Fruit fly (Drosophila melanogaster) whole organism, embryonic: Measurements from ENCODE around the gene CG33511.

Experiments
- Ada2b ChIP-seq: fragments of 200-800 bp; sonication (Bioruptor generic); IDR thresholded peaks from 2 replicates; pipeline ENCODE4 v1.3.6; 2022; ENCODE audit warnings: missing biosample characterization, missing genetic modification characterization
- CG10431 ChIP-seq: fragments of 200-800 bp; sonication (Bioruptor generic); optimal IDR thresholded peaks from 3 replicates; lab custom pipeline; 2018; ENCODE audit warnings: missing biosample characterization, mild to moderate bottlenecking, missing genetic modification characterization
- CG11695 ChIP-seq: fragments of 200-800 bp; sonication (Bioruptor generic); IDR thresholded peaks from 3 replicates; pipeline ENCODE4 v1.3.6; 2022; ENCODE audit warnings: missing biosample characterization, missing genetic modification characterization
- CG12391 ChIP-seq: fragments of 200-800 bp; sonication (Bioruptor generic); optimal IDR thresholded peaks from 3 replicates; lab custom pipeline; 2018; ENCODE audit warnings: missing biosample characterization, mild to moderate bottlenecking, missing genetic modification characterization, moderate library complexity
- CG15269 ChIP-seq: fragments of 200-800 bp; sonication (Bioruptor generic); optimal IDR thresholded peaks from 2 replicates; lab custom pipeline; 2018; ENCODE audit warnings: missing biosample characterization, mild to moderate bottlenecking, missing genetic modification characterization, moderate library complexity
- CG15514 ChIP-seq: fragments of 200-800 bp; sonication (Bioruptor generic); optimal IDR thresholded peaks from 3 replicates; lab custom pipeline; 2017; ENCODE audit warnings: missing biosample characterization, missing genetic modification characterization, mild to moderate bottlenecking, moderate library complexity, missing genetic modification reagents
- CG17186 ChIP-seq: fragments of 200-800 bp; sonication (Bioruptor generic); optimal IDR thresholded peaks from 3 replicates; lab custom pipeline; 2017; ENCODE audit warnings: missing biosample characterization, missing genetic modification reagents, missing genetic modification characterization
- CG2120 ChIP-seq: fragments of 200-800 bp; sonication (Bioruptor generic); optimal IDR thresholded peaks from 3 replicates; lab custom pipeline; 2016; ENCODE audit warnings: missing biosample characterization, missing genetic modification characterization
- CG2129 ChIP-seq: fragments of 200-800 bp; sonication (Bioruptor generic); IDR thresholded peaks from 2 replicates; pipeline ENCODE4 v1.3.6; 2022; ENCODE audit warnings: missing biosample characterization, missing genetic modification characterization; ENCODE audit not compliant: partially characterized antibody
- CG30020 ChIP-seq: fragments of 200-800 bp; optimal IDR thresholded peaks from 2 replicates; lab custom pipeline; 2019; ENCODE audit warnings: missing biosample characterization, mild to moderate bottlenecking, missing genetic modification characterization, moderate library complexity
- CG31441 ChIP-seq: fragments of 200-800 bp; sonication (Bioruptor generic); IDR thresholded peaks from 2 replicates; pipeline ENCODE4 v1.3.6; 2022; ENCODE audit warnings: missing biosample characterization, missing genetic modification characterization
- CG3163 ChIP-seq: fragments of 200-800 bp; sonication (Bioruptor generic); optimal IDR thresholded peaks from 3 replicates; lab custom pipeline; 2016; ENCODE audit warnings: missing biosample characterization, missing genetic modification characterization
- CG3281 ChIP-seq: fragments of 200-800 bp; sonication (Bioruptor generic); optimal IDR thresholded peaks from 3 replicates; lab custom pipeline; 2017; ENCODE audit warnings: missing biosample characterization, mild to moderate bottlenecking, missing genetic modification characterization
- CG4854 ChIP-seq: fragments of 200-800 bp; sonication (Bioruptor generic); optimal IDR thresholded peaks from 2 replicates; lab custom pipeline; 2016; ENCODE audit warnings: missing biosample characterization, missing genetic modification characterization, inconsistent platforms
- CG6254 ChIP-seq: fragments of 200-800 bp; sonication (Bioruptor generic); optimal IDR thresholded peaks from 3 replicates; lab custom pipeline; 2017; ENCODE audit warnings: mild to moderate bottlenecking, missing biosample characterization, missing genetic modification reagents, missing genetic modification characterization
- CG6689 ChIP-seq: fragments of 200-800 bp; sonication (Bioruptor generic); IDR thresholded peaks from 2 replicates; pipeline ENCODE4 v1.3.6; 2022; ENCODE audit warnings: missing biosample characterization, missing genetic modification characterization
- CG7987 ChIP-seq: fragments of 200-800 bp; sonication (Bioruptor generic); optimal IDR thresholded peaks from 2 replicates; lab custom pipeline; 2018; ENCODE audit warnings: missing biosample characterization, mild to moderate bottlenecking, missing genetic modification characterization, moderate library complexity
- CG8089 ChIP-seq: fragments of 200-800 bp; sonication (Bioruptor generic); optimal IDR thresholded peaks from 3 replicates; lab custom pipeline; 2016; ENCODE audit warnings: missing biosample characterization, missing genetic modification characterization
- Dll ChIP-seq: fragments of 200-800 bp; sonication (Bioruptor generic); IDR thresholded peaks from 4 replicates; pipeline ENCODE4 v1.3.6; 2022; ENCODE audit warnings: missing biosample characterization, missing genetic modification characterization; ENCODE audit not compliant: partially characterized antibody
- HLH4C ChIP-seq: fragments of 200-800 bp; sonication (Bioruptor generic); IDR thresholded peaks from 3 replicates; pipeline ENCODE4 v1.3.6; 2022; ENCODE audit warnings: missing biosample characterization, missing genetic modification characterization; ENCODE audit not compliant: partially characterized antibody
- Mes4 ChIP-seq: fragments of 200-800 bp; sonication (Bioruptor generic); optimal IDR thresholded peaks from 2 replicates; lab custom pipeline; 2016; ENCODE audit warnings: missing biosample characterization, missing genetic modification characterization
- Oli ChIP-seq: fragments of 200-800 bp; sonication (Bioruptor generic); optimal IDR thresholded peaks from 2 replicates; lab custom pipeline; 2018; ENCODE audit warnings: missing biosample characterization, mild to moderate bottlenecking, missing genetic modification characterization, moderate library complexity
- PHDP ChIP-seq: fragments of 200-800 bp; sonication (Bioruptor generic); optimal IDR thresholded peaks from 3 replicates; lab custom pipeline; 2018; ENCODE audit warnings: missing biosample characterization, mild to moderate bottlenecking, missing genetic modification characterization, moderate library complexity
- Pdp1 ChIP-seq, 2 experiments: fragments of 200-800 bp; sonication (Bioruptor generic); optimal IDR thresholded peaks; 3 replicates each; lab custom pipeline; 2016; ENCODE audit warnings: missing biosample characterization in 2 of 2, missing genetic modification characterization in 2 of 2, mild to moderate bottlenecking in 1 of 2, moderate library complexity in 1 of 2
- Six4 ChIP-seq: fragments of 200-800 bp; sonication (Bioruptor generic); optimal IDR thresholded peaks from 2 replicates; lab custom pipeline; 2016; ENCODE audit warnings: missing biosample characterization, missing genetic modification characterization
- Xbp1 ChIP-seq: fragments of 200-800 bp; sonication (Bioruptor generic); optimal IDR thresholded peaks from 3 replicates; lab custom pipeline; 2016; ENCODE audit warnings: missing biosample characterization, mild to moderate bottlenecking, missing genetic modification characterization
- YL-1 ChIP-seq: fragments of 200-800 bp; sonication (Bioruptor generic); optimal IDR thresholded peaks from 3 replicates; lab custom pipeline; 2017; ENCODE audit warnings: missing biosample characterization, mild to moderate bottlenecking, missing genetic modification characterization
- bsh ChIP-seq, 2 experiments: fragments of 200-800 bp; sonication (Bioruptor generic); optimal IDR thresholded peaks; 2 replicates each; lab custom pipeline; 2017 to 2018; ENCODE audit warnings: mild to moderate bottlenecking in 2 of 2, missing biosample characterization in 2 of 2, missing genetic modification characterization in 2 of 2, moderate library complexity in 1 of 2
- caup ChIP-seq: fragments of 200-800 bp; sonication (Bioruptor generic); optimal IDR thresholded peaks from 3 replicates; lab custom pipeline; 2017; ENCODE audit warnings: missing biosample characterization, mild to moderate bottlenecking, missing genetic modification characterization, moderate library complexity; ENCODE audit not compliant: severe bottlenecking
- chinmo ChIP-seq: fragments of 200-800 bp; sonication (Bioruptor generic); IDR thresholded peaks from 4 replicates; pipeline ENCODE4 v1.3.6; 2022; ENCODE audit warnings: missing biosample characterization, missing genetic modification characterization; ENCODE audit not compliant: partially characterized antibody
- ci ChIP-seq: fragments of 200-800 bp; sonication (Bioruptor generic); IDR thresholded peaks from 3 replicates; pipeline ENCODE4 v1.3.6; 2022; ENCODE audit warnings: missing biosample characterization, missing genetic modification characterization
- disco-r ChIP-seq: fragments of 200-800 bp; sonication (Bioruptor generic); optimal IDR thresholded peaks from 2 replicates; lab custom pipeline; 2016; ENCODE audit warnings: missing biosample characterization, missing genetic modification characterization
- dmrt99B ChIP-seq: fragments of 200-800 bp; sonication (Bioruptor generic); optimal IDR thresholded peaks from 2 replicates; lab custom pipeline; 2018; ENCODE audit warnings: missing biosample characterization, mild to moderate bottlenecking, missing genetic modification characterization, moderate library complexity
- fd96Cb ChIP-seq: fragments of 200-800 bp; sonication (Bioruptor generic); optimal IDR thresholded peaks from 2 replicates; lab custom pipeline; 2018; ENCODE audit warnings: missing biosample characterization, mild to moderate bottlenecking, missing genetic modification characterization, moderate library complexity
- her ChIP-seq: fragments of 200-800 bp; sonication (Bioruptor generic); optimal IDR thresholded peaks from 2 replicates; lab custom pipeline; 2016; ENCODE audit warnings: missing biosample characterization, missing genetic modification characterization
- hkb ChIP-seq, 2 experiments: fragments of 200-800 bp in 1 of 2; fragments of >200 bp in 1 of 2; sonication (Bioruptor generic) in 1 of 2; IDR thresholded peaks in 1 of 2; optimal IDR thresholded peaks in 1 of 2; 2 replicates each; pipeline versions ENCODE4 v1.3.6 to Lab custom; 2017 to 2022; ENCODE audit warnings: missing biosample characterization in 1 of 2, missing genetic modification characterization in 1 of 2
- ind ChIP-seq: fragments of 200-800 bp; sonication (Bioruptor generic); optimal IDR thresholded peaks from 3 replicates; lab custom pipeline; 2016; ENCODE audit warnings: missing biosample characterization, missing genetic modification characterization
- jigr1 ChIP-seq: fragments of 200-800 bp; sonication (Bioruptor generic); IDR thresholded peaks from 3 replicates; pipeline ENCODE4 v1.3.6; 2022; ENCODE audit warnings: missing biosample characterization, missing genetic modification characterization
- pb ChIP-seq: fragments of 200-800 bp; sonication (Bioruptor generic); optimal IDR thresholded peaks from 3 replicates; lab custom pipeline; 2016; ENCODE audit warnings: missing biosample characterization, missing genetic modification characterization
- phol ChIP-seq: fragments of 200-800 bp; sonication (Bioruptor generic); optimal IDR thresholded peaks from 3 replicates; lab custom pipeline; 2018; ENCODE audit warnings: missing biosample characterization, mild to moderate bottlenecking, missing genetic modification characterization, moderate library complexity
- pros ChIP-seq: fragments of 200-800 bp; sonication (Bioruptor generic); optimal IDR thresholded peaks from 3 replicates; lab custom pipeline; 2019; ENCODE audit warnings: missing biosample characterization, mild to moderate bottlenecking, missing genetic modification characterization, moderate library complexity
- scrt ChIP-seq: fragments of 200-800 bp; sonication (Bioruptor generic); optimal IDR thresholded peaks from 2 replicates; lab custom pipeline; 2018; ENCODE audit warnings: missing biosample characterization, mild to moderate bottlenecking, missing genetic modification characterization, moderate library complexity
- shn ChIP-seq: fragments of 200-800 bp; sonication (Bioruptor generic); optimal IDR thresholded peaks from 3 replicates; lab custom pipeline; 2016; ENCODE audit warnings: missing biosample characterization, missing genetic modification characterization
- so ChIP-seq: fragments of 200-800 bp; sonication (Bioruptor generic); IDR thresholded peaks from 3 replicates; pipeline ENCODE4 v1.3.6; 2022; ENCODE audit warnings: missing biosample characterization, missing genetic modification characterization

Gene CG33511

DNA sequence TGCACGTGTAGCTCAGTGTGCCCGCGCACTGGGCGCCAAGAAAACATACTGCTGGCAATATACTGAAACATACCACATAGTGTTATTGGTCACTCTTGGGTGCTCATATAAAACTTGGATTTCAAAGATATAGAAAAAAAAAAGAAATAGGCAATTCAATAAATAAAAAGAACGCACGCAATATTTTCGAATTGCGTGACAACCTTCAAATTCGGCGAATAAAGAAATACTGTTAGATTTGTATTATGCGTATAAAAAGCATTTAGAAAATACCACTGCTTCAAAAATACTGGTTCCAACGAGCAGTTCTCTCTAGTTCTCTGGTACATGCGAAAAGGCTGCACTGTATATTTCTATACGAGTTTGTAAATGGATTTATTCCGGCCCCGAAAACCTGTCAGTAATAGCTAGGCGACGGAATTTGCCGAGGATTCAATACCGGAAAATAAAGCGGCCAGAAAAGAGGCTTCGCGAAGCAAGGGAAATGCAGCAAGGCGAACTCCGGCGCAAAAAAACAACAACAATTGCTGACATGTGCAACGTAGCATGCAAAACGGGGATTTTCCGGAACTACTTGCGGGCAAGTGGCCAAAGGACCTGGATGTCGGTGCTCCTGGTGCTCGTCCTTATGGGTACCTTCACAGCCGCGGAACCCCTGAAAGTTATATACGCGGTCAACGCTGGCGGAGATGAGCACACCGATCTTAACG is 20.3 kb upstream of the CG33511 start, which contains the start of gene CG9257 (continued):
- TF ChIP-seq CG30020 (tag; lab: Kevin White, UChicago) (peak; percentile 39), Six4 (GFP tag; lab: Kevin White, UChicago) (no peak), CG12391 (peak; percentile 33), Dll (GFP tag; lab: Robert Waterston, UW) (0 out of 4 replicates have a peak, but pooled peaks have one; percentile 30), chinmo (GFP tag; lab: Robert Waterston, UW) (0 out of 4 replicates have a peak, but pooled peaks have one; percentile 10), YL-1 (GFP tag; lab: Kevin White, UChicago) (peak; percentile 87), CG15514 (GFP tag; lab: Kevin White, UChicago) (peak; percentile 99), phol (tag; lab: Kevin White, UChicago) (peak; percentile 13), ind (GFP tag; lab: Kevin White, UChicago) (no peak), CG4854 (no peak), CG17186 (GFP tag; lab: Kevin White, UChicago) (peak; percentile 48), Oli (tag; lab: Kevin White, UChicago) (no peak), PHDP (tag; lab: Kevin White, UChicago) (no peak), CG8089 (GFP tag; lab: Kevin White, UChicago) (no peak), Mes4 (GFP tag; lab: Kevin White, UChicago) (peak; percentile 7), CG11695 (GFP tag; lab: Robert Waterston, UW) (no peak), CG10431 (GFP tag; lab: Kevin White, UChicago) (peak; percentile 60), CG2120 (GFP tag; lab: Kevin White, UChicago) (peak; percentile 45), CG3163 (GFP tag; lab: Kevin White, UChicago) (no peak), CG2129 (GFP tag; lab: Robert Waterston, UW) (no peak), fd96Cb (tag; lab: Kevin White, UChicago) (no peak)
- TF ChIP-seq, all 482 proteins: peak for 76

DNA sequence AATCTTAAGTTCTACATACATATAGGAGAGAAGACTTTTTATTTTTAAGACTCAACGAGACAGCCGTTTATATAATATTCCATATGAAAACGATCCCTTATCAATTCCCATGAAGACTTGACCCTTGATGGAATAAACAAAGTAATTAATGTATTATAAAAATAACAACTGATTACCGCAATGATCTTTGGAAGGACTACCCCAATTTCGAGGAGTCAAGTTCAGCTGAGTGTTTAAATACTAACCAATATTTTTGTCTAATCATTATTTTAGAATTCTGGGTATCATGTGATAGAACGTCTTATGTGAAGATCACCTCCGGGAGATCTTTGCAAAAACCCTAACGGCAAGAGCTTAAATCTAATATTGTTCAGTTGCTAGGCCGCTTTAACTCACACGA is 15.6 kb upstream of the CG33511 start:
- TF ChIP-seq Pdp1 (GFP tag; optimal IDR thresholded peaks at IDR 0.05; lab: Kevin White, UChicago) (peak in 1 of 2 experiments; percentile 18), pb (GFP tag; lab: Kevin White, UChicago) (no peak)

DNA sequence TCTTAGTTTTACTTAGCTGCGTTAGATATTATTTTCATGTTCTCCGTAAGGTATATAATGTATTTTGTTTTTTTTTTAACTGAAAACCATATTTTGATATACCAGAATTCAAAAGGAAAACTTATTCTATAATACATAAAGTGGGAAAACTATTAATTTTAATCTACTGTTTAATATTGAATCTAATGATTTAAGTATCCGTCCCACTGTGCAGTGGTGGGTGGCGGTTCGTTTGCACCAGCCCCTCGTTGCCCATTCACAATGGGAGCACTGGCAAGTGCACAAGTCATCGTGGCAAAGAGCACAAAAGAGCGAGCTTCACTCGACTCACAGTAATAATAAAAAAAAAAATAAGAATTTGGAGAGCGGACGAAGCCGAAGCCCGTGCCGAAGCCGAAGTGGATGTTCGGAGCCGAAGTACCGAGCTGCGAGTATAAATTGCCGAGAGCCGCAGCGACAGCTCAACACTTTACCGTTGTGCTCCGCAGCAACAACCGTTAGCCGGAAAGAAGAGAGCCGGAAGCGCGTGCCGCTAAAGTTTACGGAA is 14.2 kb upstream of the CG33511 start, which contains the start of gene CG34136:
Gene CG34136, plus strand, starts transcription at position 475 of the 547 bp plus-strand sequence.
- TF ChIP-seq shn (GFP tag; lab: Kevin White, UChicago) = peak; percentile 3
- TF ChIP-seq Xbp1 = peak; percentile 21
- TF ChIP-seq Ada2b = no peak
- peak; percentile 52; the same call in 1 of the 2 replicates for TF ChIP-seq CG6689 (GFP tag; lab: Robert Waterston, UW)
- TF ChIP-seq CG31441 (GFP tag; lab: Robert Waterston, UW) = peak; percentile 75
- peak; percentile 44; the same call in 1 of the 3 replicates for TF ChIP-seq HLH4C (GFP tag; lab: Robert Waterston, UW)
- peak; percentile 6 for TF ChIP-seq CG6254 (GFP tag; lab: Kevin White, UChicago)
- 0 out of 3 replicates have a peak, but pooled peaks have one; percentile 26 for TF ChIP-seq so (GFP tag; lab: Robert Waterston, UW)
- peak; percentile 61 for TF ChIP-seq dmrt99B (tag; lab: Kevin White, UChicago)
- peak; percentile 59 for TF ChIP-seq pros (GFP tag; lab: Kevin White, UChicago)
- TF ChIP-seq scrt (GFP tag; lab: Kevin White, UChicago) = peak; percentile 5
- peak; percentile 29; the same call in 1 of the 3 replicates for TF ChIP-seq ci
- peak; percentile 9 for TF ChIP-seq her
- no peak for TF ChIP-seq jigr1 (GFP tag; lab: Robert Waterston, UW)
- no peak for TF ChIP-seq hkb (optimal IDR thresholded peaks at IDR 0.05; lab: Kevin White, UChicago)
- peak; percentile 49; the same call in 1 of the 2 replicates for TF ChIP-seq hkb (GFP tag; IDR thresholded peaks at IDR 0.05; lab: Robert Waterston, UW)
- TF ChIP-seq caup = no peak
- TF ChIP-seq CG15269 (tag; lab: Kevin White, UChicago) = peak; percentile 45
- peak; percentile 13 for TF ChIP-seq CG7987 (GFP tag; lab: Kevin White, UChicago)
- peak; percentile 39 for TF ChIP-seq CG3281 (GFP tag; lab: Kevin White, UChicago)
- TF ChIP-seq bsh (GFP tag; optimal IDR thresholded peaks at IDR 0.05; lab: Kevin White, UChicago) = peak; percentile 45 to 75
- TF ChIP-seq disco-r = no peak
